Fruit fly (Drosophila melanogaster) whole organism, pupa: ENCODE measurements around the gene CG43402.

Source experiments
- CG8301 ChIP-seq: fragments of 200-800 bp; sonication (Bioruptor generic); optimal IDR thresholded peaks from 2 replicates; lab custom pipeline; 2018; ENCODE audit warnings: missing biosample characterization, mild to moderate bottlenecking, missing genetic modification characterization
- D1 ChIP-seq: fragments of 200-800 bp; sonication (Bioruptor generic); optimal IDR thresholded peaks from 2 replicates; lab custom pipeline; 2018; ENCODE audit warnings: missing biosample characterization, mild to moderate bottlenecking, missing genetic modification characterization, moderate library complexity
- gl ChIP-seq: fragments of 200-800 bp; sonication (Bioruptor generic); optimal IDR thresholded peaks from 2 replicates; lab custom pipeline; 2018; ENCODE audit warnings: missing biosample characterization, mild to moderate bottlenecking, missing genetic modification characterization

DNA sequence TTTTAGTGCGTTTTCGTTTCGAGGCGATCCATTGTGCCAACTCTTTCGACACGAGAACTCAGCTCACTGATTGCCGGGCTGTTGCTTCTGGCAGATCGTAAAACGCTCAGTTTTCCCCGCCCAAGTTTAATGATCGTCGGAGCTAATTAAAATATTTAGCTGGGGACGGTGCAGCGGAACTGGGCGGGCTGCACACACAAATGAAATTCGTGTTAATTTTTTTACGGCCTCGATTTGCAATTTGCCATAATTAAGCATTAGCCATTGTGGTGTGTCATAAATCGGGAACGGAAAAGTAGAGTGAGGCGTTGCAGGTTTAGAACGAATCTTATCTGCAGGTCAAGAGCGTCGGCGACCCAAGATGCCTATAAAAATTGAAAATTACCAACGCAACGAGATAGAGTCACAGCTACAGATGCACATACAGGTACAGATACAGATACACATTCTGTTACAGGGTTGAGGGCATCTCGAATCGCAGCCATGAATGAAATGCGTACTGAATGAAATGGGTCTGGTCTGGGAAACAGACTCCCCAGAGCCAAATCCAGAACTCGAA, 16.5 kb upstream of the CG43402 start:
- TF ChIP-seq CG8301 (tag; lab: Kevin White, UChicago) (no peak), D1 (tag; lab: Kevin White, UChicago) (no peak), gl (tag; lab: Kevin White, UChicago) (no peak)
